Worm (Caenorhabditis elegans) whole organism, L2 larva: ENCODE measurements around the gene R04B5.11.

Source experiments
- C34F6.9 ChIP-seq: fragments of 150-350 bp; optimal IDR thresholded peaks from 2 replicates; lab custom pipeline; 2014; ENCODE audit warnings: missing biosample characterization, missing genetic modification characterization
- Y55F3AM.14 ChIP-seq: fragments of 200-800 bp; sonication (Bioruptor generic); optimal IDR thresholded peaks from 2 replicates; lab custom pipeline; 2018; ENCODE audit warnings: mild to moderate bottlenecking, missing genetic modification characterization, missing compliant biosample characterization
- ZK546.5 ChIP-seq: sonication (generic microtip); optimal IDR thresholded peaks from 2 replicates; lab custom pipeline; 2017; ENCODE audit warnings: missing biosample characterization, missing genetic modification characterization
- alr-1 ChIP-seq: fragments of 150-350 bp; optimal IDR thresholded peaks from 2 replicates; lab custom pipeline; 2014; ENCODE audit warnings: missing biosample characterization, missing genetic modification characterization
- blmp-1 ChIP-seq: sonication (generic microtip); optimal IDR thresholded peaks from 2 replicates; lab custom pipeline; 2017; ENCODE audit warnings: missing genetic modification characterization, mild to moderate bottlenecking, missing compliant biosample characterization, antibody characterized with exemption, moderate library complexity; ENCODE audit not compliant: insufficient read depth
- ceh-16 ChIP-seq: fragments of 150-350 bp; optimal IDR thresholded peaks from 2 replicates; lab custom pipeline; 2014; ENCODE audit warnings: missing biosample characterization, missing genetic modification characterization
- ceh-82 ChIP-seq: fragments of 150-350 bp; optimal IDR thresholded peaks from 2 replicates; lab custom pipeline; 2014; ENCODE audit warnings: missing biosample characterization, missing genetic modification characterization
- crh-2 ChIP-seq: sonication (generic microtip); optimal IDR thresholded peaks from 2 replicates; lab custom pipeline; 2017; ENCODE audit warnings: missing biosample characterization, missing genetic modification characterization
- dmd-4 ChIP-seq: sonication (generic microtip); optimal IDR thresholded peaks from 2 replicates; lab custom pipeline; 2017; ENCODE audit warnings: missing biosample characterization, missing genetic modification characterization
- egl-27 ChIP-seq: sonication (generic microtip); optimal IDR thresholded peaks from 3 replicates; lab custom pipeline; 2017; ENCODE audit warnings: missing biosample characterization, missing genetic modification reagents, missing genetic modification characterization
- elt-1 ChIP-seq: fragments of 150-350 bp; optimal IDR thresholded peaks from 2 replicates; lab custom pipeline; 2014; ENCODE audit warnings: missing biosample characterization, missing genetic modification characterization
- fos-1 ChIP-seq: fragments of 150-350 bp; optimal IDR thresholded peaks from 2 replicates; lab custom pipeline; 2014; ENCODE audit warnings: missing biosample characterization, missing genetic modification characterization
- gmeb-1 ChIP-seq: fragments of 150-350 bp; optimal IDR thresholded peaks from 2 replicates; lab custom pipeline; 2014; ENCODE audit warnings: missing biosample characterization, missing genetic modification characterization
- lin-39 ChIP-seq: fragments of 150-350 bp; optimal IDR thresholded peaks from 2 replicates; lab custom pipeline; 2014; ENCODE audit warnings: missing biosample characterization, missing genetic modification reagents, missing genetic modification characterization
- lsy-2 ChIP-seq, 2 experiments: fragments of 150-350 bp in 1 of 2; sonication (generic microtip) in 1 of 2; optimal IDR thresholded peaks; 2 replicates each; lab custom pipeline; 2014 to 2017; ENCODE audit warnings: missing biosample characterization in 2 of 2, missing genetic modification characterization in 2 of 2
- mbf-1 ChIP-seq: sonication (generic microtip); optimal IDR thresholded peaks from 2 replicates; lab custom pipeline; 2017; ENCODE audit warnings: missing biosample characterization, missing genetic modification characterization
- mdl-1 ChIP-seq, 2 experiments: fragments of 150-350 bp in 1 of 2; sonication (generic microtip) in 1 of 2; optimal IDR thresholded peaks; 2 replicates each; lab custom pipeline; 2017; ENCODE audit warnings: missing biosample characterization in 2 of 2, missing genetic modification characterization in 2 of 2
- nhr-10 ChIP-seq: sonication (generic microtip); optimal IDR thresholded peaks from 2 replicates; lab custom pipeline; 2017; ENCODE audit warnings: missing biosample characterization, missing genetic modification characterization
- nhr-11 ChIP-seq: fragments of 150-350 bp; optimal IDR thresholded peaks from 2 replicates; lab custom pipeline; 2014; ENCODE audit warnings: missing biosample characterization, missing genetic modification characterization
- nhr-12 ChIP-seq: fragments of 150-350 bp; optimal IDR thresholded peaks from 2 replicates; lab custom pipeline; 2014; ENCODE audit warnings: missing biosample characterization, missing genetic modification characterization
- nhr-129 ChIP-seq: fragments of 150-350 bp; optimal IDR thresholded peaks from 2 replicates; lab custom pipeline; 2014; ENCODE audit warnings: missing biosample characterization, missing genetic modification characterization
- nhr-21 ChIP-seq: fragments of 150-350 bp; optimal IDR thresholded peaks from 2 replicates; lab custom pipeline; 2014; ENCODE audit warnings: missing biosample characterization, missing genetic modification characterization
- nhr-23 ChIP-seq: fragments of 150-350 bp; optimal IDR thresholded peaks from 2 replicates; lab custom pipeline; 2014; ENCODE audit warnings: missing biosample characterization, missing genetic modification reagents, missing genetic modification characterization
- nhr-237 ChIP-seq: fragments of 150-350 bp; optimal IDR thresholded peaks from 2 replicates; lab custom pipeline; 2014; ENCODE audit warnings: missing biosample characterization, missing genetic modification characterization
- nhr-25 ChIP-seq: fragments of 150-350 bp; sonication (generic microtip); optimal IDR thresholded peaks from 3 replicates; lab custom pipeline; 2014; ENCODE audit warnings: missing biosample characterization, missing genetic modification characterization
- nhr-6 ChIP-seq: fragments of 150-350 bp; optimal IDR thresholded peaks from 2 replicates; lab custom pipeline; 2014; ENCODE audit warnings: missing biosample characterization, missing genetic modification characterization
- nhr-77 ChIP-seq: fragments of 150-350 bp; optimal IDR thresholded peaks from 2 replicates; lab custom pipeline; 2014; ENCODE audit warnings: missing biosample characterization, missing genetic modification characterization
- peb-1 ChIP-seq: fragments of 150-350 bp; optimal IDR thresholded peaks from 2 replicates; lab custom pipeline; 2014; ENCODE audit warnings: missing biosample characterization, missing genetic modification characterization
- sem-4 ChIP-seq: fragments of 150-350 bp; optimal IDR thresholded peaks from 2 replicates; lab custom pipeline; 2014; ENCODE audit warnings: missing biosample characterization, missing genetic modification reagents, missing genetic modification characterization
- skn-1 ChIP-seq: sonication (generic microtip); optimal IDR thresholded peaks from 2 replicates; lab custom pipeline; 2017; ENCODE audit warnings: missing biosample characterization, missing genetic modification characterization
- sma-3 ChIP-seq: sonication (generic microtip); optimal IDR thresholded peaks from 2 replicates; lab custom pipeline; 2016; ENCODE audit warnings: missing genetic modification reagents, missing genetic modification characterization, missing compliant biosample characterization
- unc-39 ChIP-seq: fragments of 150-350 bp; optimal IDR thresholded peaks from 2 replicates; lab custom pipeline; 2014; ENCODE audit warnings: missing biosample characterization, missing genetic modification characterization
- unc-55 ChIP-seq: fragments of 150-350 bp; sonication (generic microtip); optimal IDR thresholded peaks from 3 replicates; lab custom pipeline; 2014; ENCODE audit warnings: missing biosample characterization, missing genetic modification reagents, missing genetic modification characterization
- unc-62 ChIP-seq: fragments of 150-350 bp; optimal IDR thresholded peaks from 2 replicates; lab custom pipeline; 2014; ENCODE audit warnings: missing biosample characterization, missing genetic modification reagents, missing genetic modification characterization
- zag-1 ChIP-seq: fragments of 150-350 bp; optimal IDR thresholded peaks from 2 replicates; lab custom pipeline; 2014; ENCODE audit warnings: missing biosample characterization, missing genetic modification characterization
- ztf-11 ChIP-seq: sonication (generic microtip); optimal IDR thresholded peaks from 2 replicates; lab custom pipeline; 2017; ENCODE audit warnings: missing biosample characterization, missing genetic modification characterization
- ztf-4 ChIP-seq: fragments of 150-350 bp; optimal IDR thresholded peaks from 2 replicates; lab custom pipeline; 2014; ENCODE audit warnings: missing biosample characterization, missing genetic modification characterization

Gene R04B5.11

DNA sequence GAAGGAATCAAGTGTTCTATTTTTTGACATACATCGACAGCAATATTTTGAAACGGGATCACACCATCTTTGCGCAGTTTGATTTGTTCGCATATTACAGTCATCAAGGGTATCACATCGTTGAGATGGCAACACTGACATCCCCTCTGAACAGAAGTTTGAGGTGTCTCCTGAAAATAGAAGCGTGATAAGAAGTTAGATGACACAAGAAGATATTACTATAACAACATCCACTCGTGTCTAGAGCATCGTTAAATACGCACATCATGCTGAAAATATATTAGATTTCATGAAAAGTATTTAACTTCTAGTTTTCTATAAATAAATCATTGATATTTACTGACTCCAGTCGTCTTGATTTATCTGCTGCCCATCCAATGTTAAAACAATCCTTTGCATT is 18.3 kb downstream of the R04B5.11 start:
- no peak for TF ChIP-seq mdl-1 (tag; optimal IDR thresholded peaks at IDR 0.05; lab: Kevin White, UChicago)
- no peak for TF ChIP-seq peb-1 (tag; lab: Kevin White, UChicago)
- no peak for TF ChIP-seq Y55F3AM.14 (GFP tag; lab: Kevin White, UChicago)
- no peak for TF ChIP-seq nhr-11 (tag; lab: Kevin White, UChicago)
- TF ChIP-seq elt-1 (tag; lab: Kevin White, UChicago) = no peak
- no peak for TF ChIP-seq nhr-23 (tag; lab: Kevin White, UChicago)
- no peak for TF ChIP-seq unc-39 (tag; lab: Kevin White, UChicago)
- no peak for TF ChIP-seq skn-1 (tag; lab: Kevin White, UChicago)
- no peak for TF ChIP-seq alr-1 (tag; lab: Kevin White, UChicago)
- no peak for TF ChIP-seq ZK546.5
- no peak for TF ChIP-seq lsy-2 (tag; optimal IDR thresholded peaks at IDR 0.05; lab: Kevin White, UChicago)
- TF ChIP-seq nhr-10 (tag; lab: Kevin White, UChicago) = no peak

DNA sequence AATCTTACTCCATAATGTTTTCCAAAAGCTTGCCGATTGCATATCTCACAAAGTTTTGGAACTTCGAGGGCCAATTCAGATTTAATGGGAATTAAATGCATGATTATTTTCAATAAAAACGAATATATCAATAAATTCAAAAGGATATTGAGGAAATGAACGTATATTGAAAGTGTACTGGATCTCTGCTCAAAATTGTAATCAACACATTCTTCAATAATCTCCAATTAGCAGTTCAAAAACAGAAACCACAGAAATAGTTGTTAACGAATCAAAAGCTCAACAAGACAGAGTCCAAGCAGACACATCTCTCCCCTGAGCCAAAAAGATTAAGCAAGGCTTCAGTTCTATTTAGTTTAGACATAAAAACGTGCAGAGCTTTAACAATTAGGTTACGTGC is 20.5 kb downstream of the R04B5.11 start, which contains the start of gene nhr-192:
nhr-192 (minus strand) TSS at position 101 of the 400 bp plus-strand sequence.
- TF ChIP-seq lin-39 (tag; lab: Kevin White, UChicago) (no peak), mbf-1 (tag; lab: Kevin White, UChicago) (no peak), unc-39 (tag; lab: Kevin White, UChicago) (no peak)

DNA sequence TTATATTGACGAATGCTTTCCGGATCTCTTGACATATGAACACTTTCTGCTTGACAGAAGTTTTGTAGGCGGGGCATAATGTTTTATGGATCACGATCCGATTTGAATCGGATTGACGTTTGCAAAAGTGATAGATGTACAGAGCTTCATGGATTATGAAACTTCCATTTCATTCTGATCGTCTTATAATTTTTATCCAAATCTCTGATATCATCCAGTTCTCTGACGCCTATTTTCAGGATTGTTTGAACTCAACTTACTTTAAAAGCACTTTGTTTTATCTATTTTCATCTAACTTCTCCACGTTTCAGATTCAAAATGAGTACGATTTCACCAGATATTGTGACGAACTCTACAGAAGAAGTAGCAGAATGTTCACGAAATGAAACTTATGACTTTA is 24.3 kb downstream of the R04B5.11 start, which contains the start of gene npr-39:
npr-39 (plus strand) TSS at position 301 of the 400 bp plus-strand sequence.
- TF ChIP-seq ZK546.5 (no peak), sem-4 (tag; lab: Kevin White, UChicago) (no peak)

DNA sequence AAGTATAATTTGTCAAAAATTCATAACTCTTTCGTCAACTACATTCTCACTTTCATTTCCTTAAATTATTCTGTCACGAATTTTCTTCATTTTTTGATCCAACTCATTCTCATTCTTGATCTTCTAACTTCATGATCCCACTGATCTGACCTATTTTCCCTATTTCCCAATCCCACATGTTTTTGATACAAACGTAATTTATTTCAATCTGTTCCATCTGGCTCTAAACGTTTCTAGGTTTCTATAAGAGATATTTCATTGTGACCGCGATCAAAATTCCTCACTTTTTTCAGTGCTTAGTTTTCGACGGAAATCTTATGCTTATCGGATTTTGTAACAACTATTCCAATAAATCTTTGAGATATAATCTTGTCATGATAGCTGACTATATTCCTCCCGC is 25.4 kb downstream of the R04B5.11 start:
- TF ChIP-seq nhr-129 (tag; lab: Kevin White, UChicago) (no peak), skn-1 (tag; lab: Kevin White, UChicago) (no peak), mbf-1 (tag; lab: Kevin White, UChicago) (no peak), nhr-10 (tag; lab: Kevin White, UChicago) (no peak), gmeb-1 (no peak), nhr-11 (tag; lab: Kevin White, UChicago) (no peak), nhr-25 (tag; lab: Kevin White, UChicago) (no peak), dmd-4 (no peak), sma-3 (GFP tag; lab: Kevin White, UChicago) (no peak), zag-1 (tag; lab: Kevin White, UChicago) (no peak), Y55F3AM.14 (GFP tag; lab: Kevin White, UChicago) (no peak), blmp-1 (no peak)

DNA sequence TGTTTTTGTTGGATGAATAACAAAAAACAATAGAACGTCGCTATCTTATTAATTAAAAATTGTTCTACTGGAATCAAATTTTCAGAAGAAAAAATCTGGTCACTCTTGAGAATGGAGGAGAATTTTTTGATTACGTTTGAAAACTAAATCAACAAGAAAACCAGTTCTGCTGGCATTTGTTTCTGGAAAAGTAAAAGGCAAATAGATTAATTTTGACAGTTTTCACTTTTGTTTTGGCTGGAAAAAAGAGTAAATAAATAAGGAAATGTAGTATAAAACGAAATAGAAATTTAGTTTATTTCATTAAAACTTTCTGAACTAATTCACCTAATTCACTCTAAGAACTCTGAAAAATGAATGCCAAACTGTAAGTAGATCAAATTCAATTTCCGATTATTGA is 26.8 kb downstream of the R04B5.11 start, which contains the start of gene fipr-13:
fipr-13 (plus strand) TSS at position 301 of the 400 bp plus-strand sequence.
- no peak for TF ChIP-seq unc-55 (GFP tag; lab: Kevin White, UChicago)
- no peak for TF ChIP-seq nhr-129 (tag; lab: Kevin White, UChicago)
- TF ChIP-seq ztf-4 (tag; lab: Kevin White, UChicago) = no peak
- TF ChIP-seq sem-4 (tag; lab: Kevin White, UChicago) = no peak
- TF ChIP-seq nhr-6 (tag; lab: Kevin White, UChicago) = no peak
- TF ChIP-seq mbf-1 (tag; lab: Kevin White, UChicago) = no peak
- no peak for TF ChIP-seq nhr-21 (tag; lab: Kevin White, UChicago)
- TF ChIP-seq egl-27 (tag; lab: Kevin White, UChicago) = no peak
- no peak for TF ChIP-seq nhr-77
- no peak for TF ChIP-seq nhr-12 (tag; lab: Kevin White, UChicago)
- TF ChIP-seq unc-62 (GFP tag; lab: Kevin White, UChicago) = no peak
- TF ChIP-seq nhr-25 (tag; lab: Kevin White, UChicago) = no peak
- TF ChIP-seq lin-39 (tag; lab: Kevin White, UChicago) = no peak
- TF ChIP-seq nhr-237 (tag; lab: Kevin White, UChicago) = no peak
- TF ChIP-seq nhr-10 (tag; lab: Kevin White, UChicago) = no peak
- TF ChIP-seq gmeb-1 = no peak
- TF ChIP-seq ceh-82 (tag; lab: Kevin White, UChicago) = no peak

DNA sequence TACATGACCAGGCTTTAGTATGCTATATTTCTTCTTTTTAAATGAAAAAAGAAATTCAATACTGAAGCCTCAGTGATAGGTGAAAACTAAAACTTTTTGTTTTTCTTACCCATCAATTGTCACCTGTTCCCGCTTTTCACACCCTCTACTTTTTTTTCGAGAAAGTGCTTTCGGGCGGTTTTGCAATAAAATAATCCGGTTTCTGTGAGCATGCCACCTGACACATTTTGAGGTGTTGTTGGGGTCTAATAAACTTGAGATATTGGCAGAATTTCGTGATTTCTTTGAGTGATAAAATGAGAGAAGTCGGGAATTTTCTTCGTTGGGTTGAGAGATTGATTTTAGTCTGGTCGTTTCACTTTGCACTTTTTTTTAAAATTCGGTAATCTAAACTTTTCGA is 31.0 kb downstream of the R04B5.11 start:
- TF ChIP-seq nhr-11 (tag; lab: Kevin White, UChicago) (no peak), C34F6.9 (peak; percentile 9), egl-27 (tag; lab: Kevin White, UChicago) (no peak), skn-1 (tag; lab: Kevin White, UChicago) (no peak), nhr-129 (tag; lab: Kevin White, UChicago) (peak; percentile 6), crh-2 (no peak), ztf-11 (no peak), alr-1 (tag; lab: Kevin White, UChicago) (no peak), ceh-82 (tag; lab: Kevin White, UChicago) (no peak), Y55F3AM.14 (GFP tag; lab: Kevin White, UChicago) (no peak), nhr-10 (tag; lab: Kevin White, UChicago) (no peak), fos-1 (tag; lab: Kevin White, UChicago) (no peak), ceh-16 (tag; lab: Kevin White, UChicago) (no peak), dmd-4 (no peak)
